Fruit fly (Drosophila melanogaster) whole organism, wandering third instar larva: ENCODE data around the gene PolE1.

Experiments used
- Abd-B ChIP-seq: fragments of >200 bp; optimal IDR thresholded peaks from 2 replicates; lab custom pipeline; 2017; ENCODE audit warnings: missing biosample characterization, missing genetic modification characterization
- CG32264 ChIP-seq: fragments of 200-800 bp; sonication (Bioruptor generic); optimal IDR thresholded peaks from 2 replicates; lab custom pipeline; 2016; ENCODE audit warnings: missing biosample characterization, missing genetic modification characterization
- CG9705 ChIP-seq: fragments of 200-800 bp; sonication (Bioruptor generic); optimal IDR thresholded peaks from 2 replicates; lab custom pipeline; 2018; ENCODE audit warnings: missing biosample characterization, mild to moderate bottlenecking, missing genetic modification characterization
- CrebA ChIP-seq: fragments of 200-800 bp; sonication (Bioruptor generic); optimal IDR thresholded peaks from 2 replicates; lab custom pipeline; 2016; ENCODE audit warnings: missing biosample characterization, mild to moderate bottlenecking, missing genetic modification characterization, borderline replicate concordance
- Dfd ChIP-seq: fragments of >200 bp; optimal IDR thresholded peaks from 2 replicates; lab custom pipeline; 2017; ENCODE audit warnings: missing biosample characterization, missing genetic modification characterization
- Dif ChIP-seq: fragments of 200-275, 200-300 bp; sonication (Bioruptor generic); optimal IDR thresholded peaks from 2 replicates; lab custom pipeline; 2018; ENCODE audit warnings: missing biosample characterization, missing genetic modification characterization; ENCODE audit not compliant: partially characterized antibody
- GATAd ChIP-seq: sonication (Bioruptor generic); optimal IDR thresholded peaks from 2 replicates; lab custom pipeline; 2016; ENCODE audit warnings: missing biosample characterization, missing genetic modification characterization
- HLH106 ChIP-seq: fragments of 200-800 bp; optimal IDR thresholded peaks from 3 replicates; lab custom pipeline; 2019; ENCODE audit warnings: missing biosample characterization, mild to moderate bottlenecking, missing genetic modification characterization, moderate library complexity
- Hnf4 ChIP-seq: fragments of 200-800 bp; sonication (Bioruptor generic); optimal IDR thresholded peaks from 2 replicates; lab custom pipeline; 2016; ENCODE audit warnings: missing biosample characterization, mild to moderate bottlenecking, missing genetic modification characterization
- Hr78 ChIP-seq: fragments of >200 bp; optimal IDR thresholded peaks from 2 replicates; lab custom pipeline; 2017; ENCODE audit warnings: missing biosample characterization, missing genetic modification characterization
- Hr83 ChIP-seq: fragments of 200-300 bp; sonication (Bioruptor generic); optimal IDR thresholded peaks from 2 replicates; lab custom pipeline; 2016; ENCODE audit warnings: missing biosample characterization, mild to moderate bottlenecking, missing genetic modification characterization, moderate library complexity; ENCODE audit not compliant: poor library complexity, severe bottlenecking
- Jra ChIP-seq: sonication (Bioruptor generic); optimal IDR thresholded peaks from 2 replicates; lab custom pipeline; 2016; ENCODE audit warnings: missing biosample characterization, missing genetic modification characterization
- Mio ChIP-seq: sonication (Bioruptor generic); optimal IDR thresholded peaks from 2 replicates; lab custom pipeline; 2016; ENCODE audit warnings: missing biosample characterization, missing genetic modification characterization
- Myc ChIP-seq: fragments of >200 bp; optimal IDR thresholded peaks from 2 replicates; lab custom pipeline; 2017
- N ChIP-seq: fragments of >200 bp; optimal IDR thresholded peaks from 2 replicates; lab custom pipeline; 2018; ENCODE audit warnings: missing biosample characterization, missing external identifiers, missing genetic modification characterization
- OdsH ChIP-seq: fragments of 200-800 bp; sonication (Bioruptor generic); optimal IDR thresholded peaks from 2 replicates; lab custom pipeline; 2016; ENCODE audit warnings: missing biosample characterization, mild to moderate bottlenecking, missing genetic modification characterization
- Rel ChIP-seq, 2 experiments: fragments of 200-800 bp; sonication (Bioruptor generic) in 1 of 2; optimal IDR thresholded peaks; 2 replicates in 1 of 2; 3 replicates in 1 of 2; lab custom pipeline; 2016 to 2019; ENCODE audit warnings: mild to moderate bottlenecking in 2 of 2, missing biosample characterization in 2 of 2, missing genetic modification characterization in 2 of 2, moderate library complexity in 1 of 2
- Sp1 ChIP-seq: fragments of 200-800 bp; sonication (Bioruptor generic); optimal IDR thresholded peaks from 3 replicates; lab custom pipeline; 2019; ENCODE audit warnings: missing biosample characterization, mild to moderate bottlenecking, missing genetic modification characterization, moderate library complexity
- Vsx2 ChIP-seq: fragments of 200-300, 225-300 bp; sonication (Bioruptor generic); optimal IDR thresholded peaks from 2 replicates; lab custom pipeline; 2018; ENCODE audit warnings: missing biosample characterization, missing genetic modification characterization; ENCODE audit not compliant: partially characterized antibody
- br ChIP-seq: fragments of 200-800 bp; sonication (Bioruptor generic); optimal IDR thresholded peaks from 2 replicates; lab custom pipeline; 2016; ENCODE audit warnings: missing biosample characterization, missing genetic modification characterization
- brk ChIP-seq: fragments of 200-800 bp; sonication (Bioruptor generic); optimal IDR thresholded peaks from 2 replicates; lab custom pipeline; 2016; ENCODE audit warnings: missing biosample characterization, mild to moderate bottlenecking, missing genetic modification characterization
- dl ChIP-seq, 2 experiments: fragments of 175-275, 200-275 bp in 1 of 2; fragments of 200-275 bp in 1 of 2; sonication (Bioruptor generic); optimal IDR thresholded peaks; lab custom pipeline; 2018; ENCODE audit warnings: mild to moderate bottlenecking in 2 of 2, missing biosample characterization in 2 of 2, missing genetic modification characterization in 2 of 2, moderate library complexity in 2 of 2; ENCODE audit not compliant: partially characterized antibody in 2 of 2, insufficient read depth in 1 of 2
- dmrt93B ChIP-seq: fragments of 200-800 bp; sonication (Bioruptor generic); optimal IDR thresholded peaks from 2 replicates; lab custom pipeline; 2018; ENCODE audit warnings: missing biosample characterization, mild to moderate bottlenecking, missing genetic modification characterization
- dsf ChIP-seq: sonication (Bioruptor generic); optimal IDR thresholded peaks from 2 replicates; lab custom pipeline; 2016; ENCODE audit warnings: missing biosample characterization, missing genetic modification characterization, borderline replicate concordance
- ey ChIP-seq: fragments of 200-800 bp; sonication (Bioruptor generic); optimal IDR thresholded peaks from 2 replicates; lab custom pipeline; 2016; ENCODE audit warnings: missing biosample characterization, missing genetic modification characterization
- foxo ChIP-seq, 2 experiments: fragments of 200-800 bp; sonication (Bioruptor generic); optimal IDR thresholded peaks; 2 replicates in 1 of 2; 3 replicates in 1 of 2; lab custom pipeline; 2016 to 2017; ENCODE audit warnings: missing biosample characterization in 2 of 2, missing genetic modification characterization in 2 of 2
- fru ChIP-seq: fragments of 200-800 bp; sonication (Bioruptor generic); optimal IDR thresholded peaks from 3 replicates; lab custom pipeline; 2016; ENCODE audit warnings: missing biosample characterization, mild to moderate bottlenecking, missing genetic modification characterization
- h ChIP-seq: fragments of 200-800 bp; sonication (Bioruptor generic); optimal IDR thresholded peaks from 3 replicates; lab custom pipeline; 2016; ENCODE audit warnings: missing biosample characterization, mild to moderate bottlenecking, missing genetic modification characterization
- jim ChIP-seq: fragments of 175-275, 200-325 bp; sonication (Bioruptor generic); optimal IDR thresholded peaks from 2 replicates; lab custom pipeline; 2016; ENCODE audit warnings: missing biosample characterization, mild to moderate bottlenecking, missing genetic modification characterization
- lola ChIP-seq: fragments of >200 bp; optimal IDR thresholded peaks from 2 replicates; lab custom pipeline; 2017; ENCODE audit warnings: missing biosample characterization, missing genetic modification characterization
- pan ChIP-seq: fragments of >200 bp; optimal IDR thresholded peaks from 2 replicates; lab custom pipeline; 2017
- psq ChIP-seq: fragments of 200-800 bp; sonication (Bioruptor generic); optimal IDR thresholded peaks from 3 replicates; lab custom pipeline; 2017; ENCODE audit warnings: missing biosample characterization, mild to moderate bottlenecking, missing genetic modification characterization, moderate library complexity
- rgr ChIP-seq: fragments of 200-800 bp; sonication (Bioruptor generic); optimal IDR thresholded peaks from 3 replicates; lab custom pipeline; 2016; ENCODE audit warnings: missing biosample characterization, mild to moderate bottlenecking, missing genetic modification characterization
- sage ChIP-seq: fragments of 200-800 bp; sonication (Bioruptor generic); optimal IDR thresholded peaks from 2 replicates; lab custom pipeline; 2016; ENCODE audit warnings: missing biosample characterization, mild to moderate bottlenecking, missing genetic modification characterization
- sv ChIP-seq: fragments of 200-800 bp; sonication (Bioruptor generic); optimal IDR thresholded peaks from 3 replicates; lab custom pipeline; 2016; ENCODE audit warnings: missing biosample characterization, missing genetic modification characterization
- tai ChIP-seq: sonication (Bioruptor generic); optimal IDR thresholded peaks from 2 replicates; lab custom pipeline; 2016; ENCODE audit warnings: missing biosample characterization, missing genetic modification characterization
- usp ChIP-seq: fragments of >200 bp; optimal IDR thresholded peaks from 2 replicates; lab custom pipeline; 2017; ENCODE audit warnings: missing biosample characterization, missing genetic modification characterization
- woc ChIP-seq: sonication (Bioruptor generic); optimal IDR thresholded peaks from 2 replicates; lab custom pipeline; 2016; ENCODE audit warnings: missing biosample characterization, mild to moderate bottlenecking, missing genetic modification characterization

PolE1 gene

dm6 chr3R:23332535-23333333 is 15.2 kb upstream of the PolE1 start:
- TF ChIP-seq h: peak; percentile 55
- TF ChIP-seq rgr: peak; percentile 50
- no peak for TF ChIP-seq dl (GFP tag; optimal IDR thresholded peaks at IDR 0.05; lab: Kevin White, UChicago; ENCODE audit: insufficient read depth in 1 of 2, partially characterized antibody in 2 of 2)
- peak; percentile 10 for TF ChIP-seq dmrt93B (GFP tag; lab: Kevin White, UChicago)
- TF ChIP-seq lola (GFP tag; lab: Kevin White, UChicago): no peak
- TF ChIP-seq Rel (GFP tag; optimal IDR thresholded peaks at IDR 0.05; lab: Kevin White, UChicago): no peak
- TF ChIP-seq Rel (tag; optimal IDR thresholded peaks at IDR 0.05; lab: Kevin White, UChicago): peak; percentile 15
- TF ChIP-seq CG32264 (GFP tag; lab: Kevin White, UChicago): no peak
- TF ChIP-seq sage (GFP tag; lab: Kevin White, UChicago): no peak
- TF ChIP-seq Sp1 (GFP tag; lab: Kevin White, UChicago): no peak
- TF ChIP-seq Dfd: no peak
- TF ChIP-seq HLH106: peak; percentile 33
- no peak for TF ChIP-seq dsf (GFP tag; lab: Kevin White, UChicago)
- TF ChIP-seq OdsH: peak; percentile 42
- peak in 1 of 2 experiments; percentile 12 for TF ChIP-seq foxo (GFP tag; optimal IDR thresholded peaks at IDR 0.05; lab: Kevin White, UChicago)
- TF ChIP-seq CrebA (GFP tag; lab: Kevin White, UChicago): peak; percentile 39
- peak; percentile 54 for TF ChIP-seq ey (GFP tag; lab: Kevin White, UChicago)

DNA sequence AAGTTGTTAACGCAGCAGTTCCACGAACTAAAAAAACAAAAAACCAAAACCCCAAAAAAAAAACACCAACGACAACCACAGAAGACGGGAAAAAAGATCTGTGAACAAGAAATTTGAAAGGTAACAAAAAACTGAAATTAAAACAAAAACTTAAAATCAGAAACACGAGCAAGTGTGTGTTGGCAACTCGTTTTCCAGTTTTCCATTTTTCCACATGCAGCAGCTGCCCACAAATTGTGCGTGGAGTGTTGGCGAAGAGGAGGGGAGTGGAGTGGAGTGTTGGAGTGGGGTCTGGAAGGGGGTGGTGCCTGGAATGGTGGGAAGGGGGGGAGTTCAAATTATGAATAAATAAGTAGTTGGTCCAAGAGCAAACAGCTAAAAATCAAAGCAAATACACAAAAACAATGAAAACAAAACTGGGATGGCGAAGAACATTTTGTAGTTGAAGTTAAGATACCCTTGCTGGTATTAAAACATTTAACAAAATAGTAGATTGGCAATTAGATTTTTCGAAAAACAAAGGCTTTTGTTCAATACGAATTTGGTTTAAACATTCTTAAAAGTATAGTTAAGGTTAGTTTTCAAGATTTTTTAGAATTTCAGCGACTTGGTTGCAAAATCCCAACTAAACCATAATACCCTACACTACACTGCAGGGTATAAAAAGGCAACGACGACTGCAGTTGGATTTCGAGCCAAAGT is 14.4 kb upstream of the PolE1 start:
- peak; percentile 46 for TF ChIP-seq tai (GFP tag; lab: Kevin White, UChicago)
- no peak for TF ChIP-seq dl (GFP tag; optimal IDR thresholded peaks at IDR 0.05; lab: Kevin White, UChicago; ENCODE audit: insufficient read depth in 1 of 2, partially characterized antibody in 2 of 2)
- no peak for TF ChIP-seq GATAd (GFP tag; lab: Kevin White, UChicago)
- no peak for TF ChIP-seq Sp1 (GFP tag; lab: Kevin White, UChicago)
- TF ChIP-seq Abd-B (GFP tag; lab: Kevin White, UChicago): no peak
- TF ChIP-seq Rel (GFP tag; optimal IDR thresholded peaks at IDR 0.05; lab: Kevin White, UChicago): no peak
- TF ChIP-seq Rel (tag; optimal IDR thresholded peaks at IDR 0.05; lab: Kevin White, UChicago): no peak
- TF ChIP-seq br: no peak
- TF ChIP-seq ey (GFP tag; lab: Kevin White, UChicago): peak; percentile 52
- no peak for TF ChIP-seq jim (GFP tag; lab: Kevin White, UChicago)
- no peak for TF ChIP-seq dsf (GFP tag; lab: Kevin White, UChicago)
- TF ChIP-seq CG9705 (GFP tag; lab: Kevin White, UChicago): no peak
- TF ChIP-seq Vsx2 (GFP tag; lab: Kevin White, UChicago): no peak
- peak in 1 of 2 experiments; percentile 68 for TF ChIP-seq foxo (GFP tag; optimal IDR thresholded peaks at IDR 0.05; lab: Kevin White, UChicago)
- TF ChIP-seq h: peak; percentile 66
- TF ChIP-seq CrebA (GFP tag; lab: Kevin White, UChicago): no peak
- TF ChIP-seq OdsH: peak; percentile 65
- peak; percentile 59 for TF ChIP-seq fru
- TF ChIP-seq woc (GFP tag; lab: Kevin White, UChicago): peak; percentile 89
- no peak for TF ChIP-seq usp
- no peak for TF ChIP-seq Jra (GFP tag; lab: Kevin White, UChicago)
- peak; percentile 36 for TF ChIP-seq Dfd
- TF ChIP-seq Dif (GFP tag; lab: Kevin White, UChicago): no peak
- TF ChIP-seq rgr: peak; percentile 58
- peak; percentile 33 for TF ChIP-seq CG32264 (GFP tag; lab: Kevin White, UChicago)
- TF ChIP-seq lola (GFP tag; lab: Kevin White, UChicago): no peak
- TF ChIP-seq Mio: no peak
- TF ChIP-seq pan (lab: Kevin White, UChicago): peak; percentile 24
- TF ChIP-seq sv (GFP tag; lab: Kevin White, UChicago): no peak
- TF ChIP-seq sage (GFP tag; lab: Kevin White, UChicago): no peak
- peak; percentile 59 for TF ChIP-seq HLH106
- TF ChIP-seq Hr83 (GFP tag; lab: Kevin White, UChicago): no peak
- no peak for TF ChIP-seq N (GFP tag; lab: Kevin White, UChicago)
- TF ChIP-seq Hr78 (GFP tag; lab: Kevin White, UChicago): no peak
- peak; percentile 27 for TF ChIP-seq dmrt93B (GFP tag; lab: Kevin White, UChicago)
- TF ChIP-seq psq (GFP tag; lab: Kevin White, UChicago): no peak
- TF ChIP-seq Hnf4 (GFP tag; lab: Kevin White, UChicago): peak; percentile 45
- TF ChIP-seq Myc (lab: Kevin White, UChicago): no peak
- no peak for TF ChIP-seq brk
